Worm (Caenorhabditis elegans) whole organism, L1 larva: ENCODE measurements around the gene F13H10.9.

ENCODE experiments used
- C04F5.9 ChIP-seq: sonication (generic microtip); optimal IDR thresholded peaks from 2 replicates; lab custom pipeline; 2016; ENCODE audit warnings: missing genetic modification characterization, missing compliant biosample characterization
- C16A3.4 ChIP-seq: fragments of 150-350 bp; optimal IDR thresholded peaks from 2 replicates; lab custom pipeline; 2014; ENCODE audit warnings: missing biosample characterization, missing genetic modification characterization
- C34B4.2 ChIP-seq: sonication (generic microtip); optimal IDR thresholded peaks from 2 replicates; lab custom pipeline; 2017; ENCODE audit warnings: mild to moderate bottlenecking, missing genetic modification characterization, missing compliant biosample characterization
- F16B12.6 ChIP-seq: fragments of 150-350 bp; optimal IDR thresholded peaks from 2 replicates; lab custom pipeline; 2014; ENCODE audit warnings: missing biosample characterization, missing genetic modification characterization
- Y116A8C.19 ChIP-seq: sonication (generic microtip); optimal IDR thresholded peaks from 2 replicates; lab custom pipeline; 2016; ENCODE audit warnings: missing compliant biosample characterization, missing genetic modification characterization, borderline replicate concordance
- aha-1 ChIP-seq: fragments of 150-350 bp; optimal IDR thresholded peaks from 2 replicates; lab custom pipeline; 2014; ENCODE audit warnings: missing biosample characterization, missing genetic modification characterization
- alr-1 ChIP-seq: fragments of 200-800 bp; sonication (Bioruptor generic); optimal IDR thresholded peaks from 2 replicates; lab custom pipeline; 2018; ENCODE audit warnings: borderline replicate concordance, mild to moderate bottlenecking, missing genetic modification characterization, missing compliant biosample characterization
- ama-1 ChIP-seq: fragments of 150-350 bp; optimal IDR thresholded peaks from 2 replicates; lab custom pipeline; 2014
- ceh-63 ChIP-seq: fragments of 200-800 bp; sonication (Bioruptor generic); optimal IDR thresholded peaks from 2 replicates; lab custom pipeline; 2018; ENCODE audit warnings: mild to moderate bottlenecking, missing genetic modification characterization, missing compliant biosample characterization
- ceh-82 ChIP-seq, 3 experiments: fragments of 150-350 bp in 1 of 3; sonication (generic microtip) in 2 of 3; optimal IDR thresholded peaks; 2 replicates each; lab custom pipeline; 2014 to 2017; ENCODE audit warnings: missing biosample characterization in 3 of 3, missing genetic modification characterization in 3 of 3
- ceh-88 ChIP-seq: fragments of 200-800 bp; sonication (Bioruptor generic); IDR thresholded peaks from 2 replicates; pipeline ENCODE4 v1.3.6; 2022; ENCODE audit warnings: missing genetic modification characterization, missing compliant biosample characterization
- ceh-90 ChIP-seq: sonication (generic microtip); optimal IDR thresholded peaks from 2 replicates; lab custom pipeline; 2016; ENCODE audit warnings: missing genetic modification characterization, missing compliant biosample characterization
- ces-1 ChIP-seq: fragments of 150-350 bp; optimal IDR thresholded peaks from 2 replicates; lab custom pipeline; 2014; ENCODE audit warnings: missing biosample characterization, missing genetic modification reagents, missing genetic modification characterization
- dsc-1 ChIP-seq: sonication (generic microtip); optimal IDR thresholded peaks from 2 replicates; lab custom pipeline; 2016; ENCODE audit warnings: mild to moderate bottlenecking, missing genetic modification characterization, missing compliant biosample characterization
- efl-1 ChIP-seq, 4 experiments: fragments of 150-350 bp; optimal IDR thresholded peaks in 3 of 4; peaks in 1 of 4; 1 replicate in 1 of 4; 2 replicates in 3 of 4; lab custom pipeline; 2014; ENCODE audit warnings: missing biosample characterization in 2 of 4, missing genetic modification characterization in 2 of 4, missing genetic modification reagents in 2 of 4
- efl-3 ChIP-seq: fragments of 200-800 bp; sonication (Bioruptor generic); optimal IDR thresholded peaks from 2 replicates; lab custom pipeline; 2018; ENCODE audit warnings: mild to moderate bottlenecking, missing genetic modification characterization, missing compliant biosample characterization
- egl-13 ChIP-seq: sonication (generic microtip); optimal IDR thresholded peaks from 2 replicates; lab custom pipeline; 2016; ENCODE audit warnings: missing genotype, missing genetic modification reagents, missing genetic modification characterization, missing compliant biosample characterization
- elt-2 ChIP-seq: sonication (generic microtip); optimal IDR thresholded peaks from 2 replicates; lab custom pipeline; 2016; ENCODE audit warnings: missing genetic modification characterization, mild to moderate bottlenecking, inconsistent platforms, missing compliant biosample characterization, missing genetic modification reagents
- fkh-4 ChIP-seq: sonication (generic microtip); optimal IDR thresholded peaks from 2 replicates; lab custom pipeline; 2016; ENCODE audit warnings: missing compliant biosample characterization, missing genetic modification characterization, borderline replicate concordance
- fkh-8 ChIP-seq: sonication (generic microtip); optimal IDR thresholded peaks from 2 replicates; lab custom pipeline; 2016; ENCODE audit warnings: mild to moderate bottlenecking, missing genetic modification characterization, missing compliant biosample characterization
- hlh-17 ChIP-seq: fragments of 200-800 bp; sonication (Bioruptor generic); optimal IDR thresholded peaks from 2 replicates; lab custom pipeline; 2018; ENCODE audit warnings: missing genetic modification characterization, mild to moderate bottlenecking, missing compliant biosample characterization, moderate library complexity, borderline replicate concordance
- hlh-4 ChIP-seq: sonication (generic microtip); optimal IDR thresholded peaks from 2 replicates; lab custom pipeline; 2016; ENCODE audit warnings: mild to moderate bottlenecking, missing genetic modification characterization, missing compliant biosample characterization
- irx-1 ChIP-seq: sonication (generic microtip); optimal IDR thresholded peaks from 2 replicates; lab custom pipeline; 2016; ENCODE audit warnings: missing genetic modification characterization, missing compliant biosample characterization
- lir-3 ChIP-seq: sonication (generic microtip); optimal IDR thresholded peaks from 2 replicates; lab custom pipeline; 2016; ENCODE audit warnings: mild to moderate bottlenecking, missing genetic modification characterization, moderate library complexity, missing compliant biosample characterization; ENCODE audit not compliant: poor library complexity
- lsy-2 ChIP-seq, 2 experiments: fragments of 150-350 bp; optimal IDR thresholded peaks; 2 replicates each; lab custom pipeline; 2014; ENCODE audit warnings: missing biosample characterization in 2 of 2, missing genetic modification characterization in 2 of 2
- mab-9 ChIP-seq: fragments of 200-800 bp; sonication (Bioruptor generic); IDR thresholded peaks from 2 replicates; pipeline ENCODE4 v1.3.6; 2022; ENCODE audit warnings: missing genetic modification reagents, missing genetic modification characterization, missing compliant biosample characterization
- mdl-1 ChIP-seq, 2 experiments: fragments of 150-350 bp; optimal IDR thresholded peaks; 2 replicates each; lab custom pipeline; 2014 to 2017; ENCODE audit warnings: missing biosample characterization in 2 of 2, missing genetic modification characterization in 2 of 2, inconsistent platforms in 1 of 2
- mef-2 ChIP-seq: fragments of 150-350 bp; optimal IDR thresholded peaks from 2 replicates; lab custom pipeline; 2014; ENCODE audit warnings: missing biosample characterization, missing genetic modification characterization
- mep-1 ChIP-seq: fragments of 150-350 bp; optimal IDR thresholded peaks from 2 replicates; lab custom pipeline; 2014; ENCODE audit warnings: missing biosample characterization, missing genetic modification characterization
- nhr-11 ChIP-seq: fragments of 150-350 bp; optimal IDR thresholded peaks from 2 replicates; lab custom pipeline; 2014; ENCODE audit warnings: missing biosample characterization, missing genetic modification characterization
- nhr-19 ChIP-seq: fragments of 200-800 bp; sonication (Bioruptor generic); conservative IDR thresholded peaks from 2 replicates; pipeline ENCODE4 v1.3.6; 2022; ENCODE audit warnings: missing genetic modification characterization, missing compliant biosample characterization
- nhr-237 ChIP-seq: fragments of 150-350 bp; optimal IDR thresholded peaks from 2 replicates; lab custom pipeline; 2014; ENCODE audit warnings: missing biosample characterization, missing genetic modification characterization
- nhr-28 ChIP-seq: fragments of 150-350 bp; optimal IDR thresholded peaks from 2 replicates; lab custom pipeline; 2014; ENCODE audit warnings: missing biosample characterization, missing genetic modification characterization
- nhr-71 ChIP-seq: sonication (generic microtip); optimal IDR thresholded peaks from 2 replicates; lab custom pipeline; 2016; ENCODE audit warnings: mild to moderate bottlenecking, missing genetic modification characterization, moderate library complexity, missing compliant biosample characterization
- nhr-84 ChIP-seq: sonication (generic microtip); optimal IDR thresholded peaks from 2 replicates; lab custom pipeline; 2017; ENCODE audit warnings: missing biosample characterization, missing genetic modification characterization
- nhr-85 ChIP-seq: sonication (generic microtip); peaks from one replicate; lab custom pipeline; 2016; ENCODE audit warnings: missing genetic modification characterization, inconsistent platforms, missing compliant biosample characterization
- nhr-90 ChIP-seq: sonication (generic microtip); optimal IDR thresholded peaks from 2 replicates; lab custom pipeline; 2016; ENCODE audit warnings: mild to moderate bottlenecking, missing genetic modification characterization, missing compliant biosample characterization; ENCODE audit not compliant: poor library complexity
- pag-3 ChIP-seq: sonication (generic microtip); optimal IDR thresholded peaks from 2 replicates; lab custom pipeline; 2017; ENCODE audit warnings: missing genetic modification characterization, mild to moderate bottlenecking, missing compliant biosample characterization, antibody characterized with exemption, borderline replicate concordance; ENCODE audit not compliant: insufficient read depth
- pax-3 ChIP-seq: fragments of 200-800 bp; sonication (Bioruptor generic); optimal IDR thresholded peaks from 2 replicates; lab custom pipeline; 2018; ENCODE audit warnings: mild to moderate bottlenecking, missing genetic modification characterization, moderate library complexity, missing compliant biosample characterization
- skn-1 ChIP-seq: fragments of 150-350 bp; optimal IDR thresholded peaks from 2 replicates; lab custom pipeline; 2014; ENCODE audit warnings: missing biosample characterization, missing genetic modification characterization
- snpc-4 ChIP-seq: fragments of 150-350 bp; optimal IDR thresholded peaks from 2 replicates; lab custom pipeline; 2014; ENCODE audit warnings: missing biosample characterization, missing genetic modification characterization
- snu-23 ChIP-seq: sonication (generic microtip); optimal IDR thresholded peaks from 2 replicates; lab custom pipeline; 2016; ENCODE audit warnings: missing genetic modification characterization, missing compliant biosample characterization
- sox-4 ChIP-seq: sonication (generic microtip); optimal IDR thresholded peaks from 2 replicates; lab custom pipeline; 2016; ENCODE audit warnings: missing genetic modification characterization, missing compliant biosample characterization
- sptf-1 ChIP-seq: fragments of 150-350 bp; optimal IDR thresholded peaks from 2 replicates; lab custom pipeline; 2014; ENCODE audit warnings: missing biosample characterization, missing genetic modification characterization
- sup-37 ChIP-seq: fragments of 200-800 bp; sonication (Bioruptor generic); optimal IDR thresholded peaks from 2 replicates; lab custom pipeline; 2018; ENCODE audit warnings: mild to moderate bottlenecking, missing genetic modification characterization, missing compliant biosample characterization
- tbx-2 ChIP-seq: sonication (generic microtip); optimal IDR thresholded peaks from 2 replicates; lab custom pipeline; 2016; ENCODE audit warnings: missing genetic modification characterization, missing compliant biosample characterization
- unc-130 ChIP-seq: fragments of 150-350 bp; optimal IDR thresholded peaks from 2 replicates; lab custom pipeline; 2017; ENCODE audit warnings: missing biosample characterization, missing genetic modification characterization, inconsistent platforms
- unc-62 ChIP-seq: fragments of 150-350 bp; optimal IDR thresholded peaks from 2 replicates; lab custom pipeline; 2014; ENCODE audit warnings: missing biosample characterization, missing genetic modification reagents, missing genetic modification characterization
- unc-86 ChIP-seq: sonication (generic microtip); optimal IDR thresholded peaks from 2 replicates; lab custom pipeline; 2016; ENCODE audit warnings: missing genetic modification characterization, missing compliant biosample characterization
- unc-98 ChIP-seq: fragments of 200-800 bp; sonication (Bioruptor generic); IDR thresholded peaks from 2 replicates; pipeline ENCODE4 v1.3.6; 2022; ENCODE audit warnings: missing genetic modification characterization, missing compliant biosample characterization
- xbp-1 ChIP-seq: sonication (generic microtip); optimal IDR thresholded peaks from 2 replicates; lab custom pipeline; 2016; ENCODE audit warnings: missing genetic modification characterization, missing compliant biosample characterization
- zip-4 ChIP-seq: fragments of 200-800 bp; sonication (Bioruptor generic); optimal IDR thresholded peaks from 2 replicates; lab custom pipeline; 2018; ENCODE audit warnings: mild to moderate bottlenecking, missing genetic modification characterization, moderate library complexity, missing compliant biosample characterization
- ztf-11 ChIP-seq, 2 experiments: sonication (generic microtip); optimal IDR thresholded peaks; 2 replicates each; lab custom pipeline; 2016 to 2017; ENCODE audit warnings: missing genetic modification characterization in 2 of 2, missing biosample characterization in 1 of 2, missing compliant biosample characterization in 1 of 2

The F13H10.9 gene

DNA sequence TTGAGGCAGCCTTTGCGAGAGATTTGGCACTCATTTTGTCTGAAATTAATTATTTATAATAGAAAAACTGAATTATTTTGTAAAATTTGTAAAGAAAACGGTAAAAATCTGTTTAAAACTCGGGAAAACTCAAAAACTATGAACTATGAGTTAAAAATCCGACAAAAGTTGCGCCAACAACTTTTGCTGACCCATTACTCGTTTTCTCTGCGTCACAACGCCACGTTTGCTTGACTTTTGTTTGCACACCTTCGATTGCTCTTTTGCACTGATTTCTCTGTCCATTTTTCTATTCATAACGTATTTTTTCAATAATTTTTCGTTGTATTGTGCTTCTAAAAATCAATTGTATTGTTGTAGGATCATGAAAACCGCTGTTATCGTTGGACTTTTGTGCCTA lies 34.5 kb downstream of the F13H10.9 start, which contains the start of gene fkb-1:
Gene fkb-1, plus strand, starts transcription at position 361 of the 400 bp plus-strand sequence.
- TF ChIP-seq pag-3 (tag; lab: Kevin White, UChicago) (no peak), xbp-1 (tag; lab: Kevin White, UChicago) (peak; percentile 94), nhr-19 (GFP tag; lab: Robert Waterston, UW) (peak; percentile 71), fkh-8 (tag; lab: Kevin White, UChicago) (peak; percentile 58), Y116A8C.19 (no peak), sox-4 (tag; lab: Kevin White, UChicago) (peak; percentile 19), nhr-237 (tag; lab: Kevin White, UChicago) (no peak), mef-2 (tag; lab: Kevin White, UChicago) (no peak), C16A3.4 (tag; lab: Kevin White, UChicago) (peak; percentile 73), efl-1 (optimal IDR thresholded peaks at IDR 0.05; lab: Kevin White, UChicago) (peak; percentile 66 to 78), efl-1 (GFP tag; optimal IDR thresholded peaks at IDR 0.05 in 1 of 2; lab: Kevin White, UChicago) (peak; percentile 68 to 96), hlh-17 (GFP tag; lab: Kevin White, UChicago) (no peak), ceh-90 (tag; lab: Kevin White, UChicago) (no peak), dsc-1 (tag; lab: Kevin White, UChicago) (peak; percentile 61), ceh-88 (GFP tag; lab: Robert Waterston, UW) (peak; percentile 25; the same call in 1 of the 2 replicates), efl-3 (GFP tag; lab: Kevin White, UChicago) (no peak), tbx-2 (tag; lab: Kevin White, UChicago) (peak; percentile 76), pax-3 (tag; lab: Kevin White, UChicago) (no peak), unc-86 (tag; lab: Kevin White, UChicago) (peak; percentile 56), ceh-82 (tag; optimal IDR thresholded peaks at IDR 0.05; lab: Kevin White, UChicago) (peak; percentile 39 to 67 (median 60)), irx-1 (tag; lab: Kevin White, UChicago) (peak; percentile 61), ztf-11 (tag; optimal IDR thresholded peaks at IDR 0.05; lab: Kevin White, UChicago) (no peak), unc-98 (no peak), hlh-4 (tag; lab: Kevin White, UChicago) (no peak), nhr-90 (peak; percentile 55), sup-37 (no peak), nhr-28 (tag; lab: Kevin White, UChicago) (no peak), unc-130 (tag; lab: Kevin White, UChicago) (peak; percentile 42), C04F5.9 (tag; lab: Kevin White, UChicago) (no peak), alr-1 (no peak), egl-13 (peak; percentile 47), skn-1 (tag; lab: Kevin White, UChicago) (no peak), sptf-1 (no peak), ces-1 (no peak), elt-2 (tag; lab: Kevin White, UChicago) (peak; percentile 3), unc-62 (no peak), F16B12.6 (tag; lab: Kevin White, UChicago) (peak; percentile 47), nhr-71 (tag; lab: Kevin White, UChicago) (peak; percentile 82), zip-4 (GFP tag; lab: Kevin White, UChicago) (no peak), lir-3 (tag; lab: Kevin White, UChicago) (peak; percentile 13), nhr-11 (peak; percentile 45), snpc-4 (tag; lab: Kevin White, UChicago) (peak; percentile 12), lsy-2 (tag; optimal IDR thresholded peaks at IDR 0.05; lab: Kevin White, UChicago) (peak; percentile 82 to 85), mdl-1 (tag; optimal IDR thresholded peaks at IDR 0.05; lab: Kevin White, UChicago) (peak in 1 of 2 experiments; percentile 61), fkh-4 (tag; lab: Kevin White, UChicago) (no peak), nhr-85 (tag; lab: Kevin White, UChicago) (peak; percentile 84), mab-9 (no peak), nhr-84 (no peak), aha-1 (tag; lab: Kevin White, UChicago) (no peak), ama-1 (lab: Kevin White, UChicago) (no peak), mep-1 (tag; lab: Kevin White, UChicago) (peak; percentile 83), snu-23 (GFP tag; lab: Kevin White, UChicago) (peak; percentile 86), ceh-63 (no peak), C34B4.2 (no peak)
